Worm (Caenorhabditis elegans) whole organism, L1 larva: ENCODE results near the gene srg-20.

Experiments
- C04F5.9 ChIP-seq: sonication (generic microtip); optimal IDR thresholded peaks from 2 replicates; lab custom pipeline; 2016; ENCODE audit warnings: missing genetic modification characterization, missing compliant biosample characterization
- C16A3.4 ChIP-seq: fragments of 150-350 bp; optimal IDR thresholded peaks from 2 replicates; lab custom pipeline; 2014; ENCODE audit warnings: missing biosample characterization, missing genetic modification characterization
- F16B12.6 ChIP-seq: fragments of 150-350 bp; optimal IDR thresholded peaks from 2 replicates; lab custom pipeline; 2014; ENCODE audit warnings: missing biosample characterization, missing genetic modification characterization
- Y116A8C.19 ChIP-seq: sonication (generic microtip); optimal IDR thresholded peaks from 2 replicates; lab custom pipeline; 2016; ENCODE audit warnings: missing compliant biosample characterization, missing genetic modification characterization, borderline replicate concordance
- aha-1 ChIP-seq: fragments of 150-350 bp; optimal IDR thresholded peaks from 2 replicates; lab custom pipeline; 2014; ENCODE audit warnings: missing biosample characterization, missing genetic modification characterization
- aly-2 ChIP-seq: fragments of 150-350 bp; optimal IDR thresholded peaks from 2 replicates; lab custom pipeline; 2014; ENCODE audit warnings: missing biosample characterization, missing genetic modification characterization
- ceh-8 ChIP-seq: fragments of 200-800 bp; sonication (Bioruptor generic); optimal IDR thresholded peaks from 2 replicates; lab custom pipeline; 2018; ENCODE audit warnings: mild to moderate bottlenecking, missing genetic modification characterization, moderate library complexity, missing compliant biosample characterization
- ceh-82 ChIP-seq, 3 experiments: fragments of 150-350 bp in 1 of 3; sonication (generic microtip) in 2 of 3; optimal IDR thresholded peaks; 2 replicates each; lab custom pipeline; 2014 to 2017; ENCODE audit warnings: missing biosample characterization in 3 of 3, missing genetic modification characterization in 3 of 3
- ceh-90 ChIP-seq: sonication (generic microtip); optimal IDR thresholded peaks from 2 replicates; lab custom pipeline; 2016; ENCODE audit warnings: missing genetic modification characterization, missing compliant biosample characterization
- dpl-1 ChIP-seq, 3 experiments: fragments of 150-350 bp in 2 of 3; sonication (generic microtip) in 1 of 3; optimal IDR thresholded peaks; 2 replicates each; lab custom pipeline; 2014 to 2017; ENCODE audit warnings: missing biosample characterization in 3 of 3, missing genetic modification characterization in 3 of 3, missing genetic modification reagents in 3 of 3
- dsc-1 ChIP-seq: sonication (generic microtip); optimal IDR thresholded peaks from 2 replicates; lab custom pipeline; 2016; ENCODE audit warnings: mild to moderate bottlenecking, missing genetic modification characterization, missing compliant biosample characterization
- efl-3 ChIP-seq: fragments of 200-800 bp; sonication (Bioruptor generic); optimal IDR thresholded peaks from 2 replicates; lab custom pipeline; 2018; ENCODE audit warnings: mild to moderate bottlenecking, missing genetic modification characterization, missing compliant biosample characterization
- egl-13 ChIP-seq: sonication (generic microtip); optimal IDR thresholded peaks from 2 replicates; lab custom pipeline; 2016; ENCODE audit warnings: missing genotype, missing genetic modification reagents, missing genetic modification characterization, missing compliant biosample characterization
- elt-2 ChIP-seq: sonication (generic microtip); optimal IDR thresholded peaks from 2 replicates; lab custom pipeline; 2016; ENCODE audit warnings: missing genetic modification characterization, mild to moderate bottlenecking, inconsistent platforms, missing compliant biosample characterization, missing genetic modification reagents
- fkh-10 ChIP-seq: sonication (generic microtip); optimal IDR thresholded peaks from 2 replicates; lab custom pipeline; 2017; ENCODE audit warnings: missing biosample characterization, missing genetic modification reagents, missing genetic modification characterization
- irx-1 ChIP-seq: sonication (generic microtip); optimal IDR thresholded peaks from 2 replicates; lab custom pipeline; 2016; ENCODE audit warnings: missing genetic modification characterization, missing compliant biosample characterization
- isw-1 ChIP-seq: fragments of 200-800 bp; sonication (Bioruptor generic); IDR thresholded peaks from 2 replicates; pipeline ENCODE4 v1.3.6; 2022; ENCODE audit warnings: missing genetic modification characterization, missing compliant biosample characterization
- jun-1 ChIP-seq: fragments of 150-350 bp; optimal IDR thresholded peaks from 2 replicates; lab custom pipeline; 2014; ENCODE audit warnings: missing biosample characterization, missing genetic modification reagents, missing genetic modification characterization
- lin-15B ChIP-seq: fragments of 150-350 bp; sonication (generic microtip); optimal IDR thresholded peaks from 3 replicates; lab custom pipeline; 2014; ENCODE audit warnings: missing biosample characterization, missing genetic modification characterization
- mab-9 ChIP-seq: fragments of 200-800 bp; sonication (Bioruptor generic); IDR thresholded peaks from 2 replicates; pipeline ENCODE4 v1.3.6; 2022; ENCODE audit warnings: missing genetic modification reagents, missing genetic modification characterization, missing compliant biosample characterization
- mdl-1 ChIP-seq, 2 experiments: fragments of 150-350 bp; optimal IDR thresholded peaks; 2 replicates each; lab custom pipeline; 2014 to 2017; ENCODE audit warnings: missing biosample characterization in 2 of 2, missing genetic modification characterization in 2 of 2, inconsistent platforms in 1 of 2
- nhr-11 ChIP-seq: fragments of 150-350 bp; optimal IDR thresholded peaks from 2 replicates; lab custom pipeline; 2014; ENCODE audit warnings: missing biosample characterization, missing genetic modification characterization
- nhr-12 ChIP-seq: sonication (generic microtip); optimal IDR thresholded peaks from 2 replicates; lab custom pipeline; 2017; ENCODE audit warnings: missing biosample characterization, missing genetic modification characterization
- nhr-20 ChIP-seq: sonication (generic microtip); optimal IDR thresholded peaks from 2 replicates; lab custom pipeline; 2016; ENCODE audit warnings: mild to moderate bottlenecking, missing genetic modification characterization, missing compliant biosample characterization
- nhr-237 ChIP-seq: fragments of 150-350 bp; optimal IDR thresholded peaks from 2 replicates; lab custom pipeline; 2014; ENCODE audit warnings: missing biosample characterization, missing genetic modification characterization
- nhr-28 ChIP-seq: fragments of 150-350 bp; optimal IDR thresholded peaks from 2 replicates; lab custom pipeline; 2014; ENCODE audit warnings: missing biosample characterization, missing genetic modification characterization
- nhr-76 ChIP-seq: sonication (generic microtip); optimal IDR thresholded peaks from 2 replicates; lab custom pipeline; 2017; ENCODE audit warnings: missing biosample characterization, missing genetic modification characterization
- nhr-77 ChIP-seq: fragments of 150-350 bp; optimal IDR thresholded peaks from 2 replicates; lab custom pipeline; 2014; ENCODE audit warnings: missing biosample characterization, missing genetic modification characterization
- nhr-84 ChIP-seq: sonication (generic microtip); optimal IDR thresholded peaks from 2 replicates; lab custom pipeline; 2017; ENCODE audit warnings: missing biosample characterization, missing genetic modification characterization
- nhr-90 ChIP-seq: sonication (generic microtip); optimal IDR thresholded peaks from 2 replicates; lab custom pipeline; 2016; ENCODE audit warnings: mild to moderate bottlenecking, missing genetic modification characterization, missing compliant biosample characterization; ENCODE audit not compliant: poor library complexity
- pax-3 ChIP-seq: fragments of 200-800 bp; sonication (Bioruptor generic); optimal IDR thresholded peaks from 2 replicates; lab custom pipeline; 2018; ENCODE audit warnings: mild to moderate bottlenecking, missing genetic modification characterization, moderate library complexity, missing compliant biosample characterization
- pqm-1 ChIP-seq: sonication (generic microtip); optimal IDR thresholded peaks from 3 replicates; lab custom pipeline; 2017; ENCODE audit warnings: missing biosample characterization, missing genetic modification characterization
- rnt-1 ChIP-seq: sonication (generic microtip); optimal IDR thresholded peaks from 2 replicates; lab custom pipeline; 2016; ENCODE audit warnings: mild to moderate bottlenecking, missing genetic modification characterization, moderate library complexity, missing compliant biosample characterization
- snpc-4 ChIP-seq: fragments of 150-350 bp; optimal IDR thresholded peaks from 2 replicates; lab custom pipeline; 2014; ENCODE audit warnings: missing biosample characterization, missing genetic modification characterization
- sox-4 ChIP-seq: sonication (generic microtip); optimal IDR thresholded peaks from 2 replicates; lab custom pipeline; 2016; ENCODE audit warnings: missing genetic modification characterization, missing compliant biosample characterization
- sptf-1 ChIP-seq: fragments of 150-350 bp; optimal IDR thresholded peaks from 2 replicates; lab custom pipeline; 2014; ENCODE audit warnings: missing biosample characterization, missing genetic modification characterization
- swsn-7 ChIP-seq: sonication (generic microtip); optimal IDR thresholded peaks from 2 replicates; lab custom pipeline; 2016; ENCODE audit warnings: missing genetic modification characterization, missing compliant biosample characterization
- tbx-2 ChIP-seq: sonication (generic microtip); optimal IDR thresholded peaks from 2 replicates; lab custom pipeline; 2016; ENCODE audit warnings: missing genetic modification characterization, missing compliant biosample characterization
- unc-130 ChIP-seq: fragments of 150-350 bp; optimal IDR thresholded peaks from 2 replicates; lab custom pipeline; 2017; ENCODE audit warnings: missing biosample characterization, missing genetic modification characterization, inconsistent platforms

srg-20 gene

ce11 chrII:1600661-1601060, 35.8 kb upstream of the srg-20 start, which contains the start of gene bath-26:
Gene bath-26 (minus strand): TSS chrII:1600761.
- TF ChIP-seq nhr-76 (tag; lab: Kevin White, UChicago) = no peak
- no peak for TF ChIP-seq snpc-4 (tag; lab: Kevin White, UChicago)
- no peak for TF ChIP-seq nhr-28 (tag; lab: Kevin White, UChicago)
- no peak for TF ChIP-seq ceh-8 (GFP tag; lab: Kevin White, UChicago)
- no peak for TF ChIP-seq mab-9 (GFP tag; lab: Robert Waterston, UW)
- TF ChIP-seq pax-3 (tag; lab: Kevin White, UChicago) = no peak

ce11 chrII:1601507-1601906, 35.0 kb upstream of the srg-20 start, which contains the start of gene bath-47:
Gene bath-47 (plus strand): TSS chrII:1601811.
- TF ChIP-seq ceh-82 (tag; optimal IDR thresholded peaks at IDR 0.05; lab: Kevin White, UChicago) (no peak), jun-1 (tag; lab: Kevin White, UChicago) (no peak), tbx-2 (tag; lab: Kevin White, UChicago) (no peak), nhr-84 (no peak), nhr-12 (tag; lab: Kevin White, UChicago) (no peak), nhr-76 (tag; lab: Kevin White, UChicago) (no peak), sptf-1 (tag; lab: Kevin White, UChicago) (no peak), Y116A8C.19 (no peak), C16A3.4 (no peak), fkh-10 (GFP tag; lab: Kevin White, UChicago) (no peak), egl-13 (no peak), mdl-1 (tag; optimal IDR thresholded peaks at IDR 0.05; lab: Kevin White, UChicago) (no peak), ceh-90 (tag; lab: Kevin White, UChicago) (no peak), elt-2 (no peak), nhr-11 (tag; lab: Kevin White, UChicago) (no peak), swsn-7 (tag; lab: Kevin White, UChicago) (no peak), nhr-237 (tag; lab: Kevin White, UChicago) (no peak)

- TF ChIP-seq snpc-4 (tag; lab: Kevin White, UChicago) (no peak), unc-130 (tag; lab: Kevin White, UChicago) (no peak), sox-4 (tag; lab: Kevin White, UChicago) (no peak), dpl-1 (GFP tag; optimal IDR thresholded peaks at IDR 0.05; lab: Kevin White, UChicago) (no peak), dsc-1 (tag; lab: Kevin White, UChicago) (no peak), lin-15B (tag; lab: Kevin White, UChicago) (no peak), nhr-90 (tag; lab: Kevin White, UChicago) (no peak), ceh-90 (tag; lab: Kevin White, UChicago) (no peak), rnt-1 (tag; lab: Kevin White, UChicago) (no peak), C04F5.9 (no peak), efl-3 (GFP tag; lab: Kevin White, UChicago) (no peak), pqm-1 (tag; lab: Kevin White, UChicago) (no peak), nhr-77 (no peak), aly-2 (tag; lab: Kevin White, UChicago) (no peak), isw-1 (GFP tag; lab: Robert Waterston, UW) (no peak), nhr-20 (tag; lab: Kevin White, UChicago) (no peak), C16A3.4 (no peak), F16B12.6 (tag; lab: Kevin White, UChicago) (no peak), irx-1 (tag; lab: Kevin White, UChicago) (no peak), aha-1 (tag; lab: Kevin White, UChicago) (no peak)
- TF ChIP-seq, all 84 proteins: peak for 0
Measured at ce11 chrII:1603049-1603448, 33.4 kb upstream of the srg-20 start.
